Worm (Caenorhabditis elegans) whole organism, L1 larva: ENCODE measurements around the gene cah-4.

ENCODE experiments used
- C16A3.4 ChIP-seq: fragments of 150-350 bp; optimal IDR thresholded peaks from 2 replicates; lab custom pipeline; 2014; ENCODE audit warnings: missing biosample characterization, missing genetic modification characterization
- C34B4.2 ChIP-seq: sonication (generic microtip); optimal IDR thresholded peaks from 2 replicates; lab custom pipeline; 2017; ENCODE audit warnings: mild to moderate bottlenecking, missing genetic modification characterization, missing compliant biosample characterization
- aly-2 ChIP-seq: fragments of 150-350 bp; optimal IDR thresholded peaks from 2 replicates; lab custom pipeline; 2014; ENCODE audit warnings: missing biosample characterization, missing genetic modification characterization
- ama-1 ChIP-seq: fragments of 150-350 bp; optimal IDR thresholded peaks from 2 replicates; lab custom pipeline; 2014
- blmp-1 ChIP-seq: fragments of 150-350 bp; optimal IDR thresholded peaks from 2 replicates; lab custom pipeline; 2014; ENCODE audit warnings: missing biosample characterization, missing genetic modification characterization
- ceh-82 ChIP-seq, 3 experiments: fragments of 150-350 bp in 1 of 3; sonication (generic microtip) in 2 of 3; optimal IDR thresholded peaks; 2 replicates each; lab custom pipeline; 2014 to 2017; ENCODE audit warnings: missing biosample characterization in 3 of 3, missing genetic modification characterization in 3 of 3
- ceh-88 ChIP-seq: fragments of 200-800 bp; sonication (Bioruptor generic); IDR thresholded peaks from 2 replicates; pipeline ENCODE4 v1.3.6; 2022; ENCODE audit warnings: missing genetic modification characterization, missing compliant biosample characterization
- ceh-90 ChIP-seq: sonication (generic microtip); optimal IDR thresholded peaks from 2 replicates; lab custom pipeline; 2016; ENCODE audit warnings: missing genetic modification characterization, missing compliant biosample characterization
- ces-1 ChIP-seq: fragments of 150-350 bp; optimal IDR thresholded peaks from 2 replicates; lab custom pipeline; 2014; ENCODE audit warnings: missing biosample characterization, missing genetic modification reagents, missing genetic modification characterization
- efl-1 ChIP-seq, 4 experiments: fragments of 150-350 bp; optimal IDR thresholded peaks in 3 of 4; peaks in 1 of 4; 1 replicate in 1 of 4; 2 replicates in 3 of 4; lab custom pipeline; 2014; ENCODE audit warnings: missing biosample characterization in 2 of 4, missing genetic modification characterization in 2 of 4, missing genetic modification reagents in 2 of 4
- elt-2 ChIP-seq: sonication (generic microtip); optimal IDR thresholded peaks from 2 replicates; lab custom pipeline; 2016; ENCODE audit warnings: missing genetic modification characterization, mild to moderate bottlenecking, inconsistent platforms, missing compliant biosample characterization, missing genetic modification reagents
- elt-3 ChIP-seq, 6 experiments: fragments of 150-350 bp in 1 of 6; sonication (generic microtip); optimal IDR thresholded peaks; 2 replicates each; lab custom pipeline; 2017 to 2018; ENCODE audit warnings: missing biosample characterization in 6 of 6, missing genetic modification characterization in 6 of 6, inconsistent platforms in 1 of 6
- ets-5 ChIP-seq: fragments of 200-800 bp; sonication (Bioruptor generic); IDR thresholded peaks from 2 replicates; pipeline ENCODE4 v1.3.6; 2022; ENCODE audit warnings: missing genetic modification characterization, missing compliant biosample characterization
- fkh-10 ChIP-seq: sonication (generic microtip); optimal IDR thresholded peaks from 2 replicates; lab custom pipeline; 2017; ENCODE audit warnings: missing biosample characterization, missing genetic modification reagents, missing genetic modification characterization
- fkh-4 ChIP-seq: sonication (generic microtip); optimal IDR thresholded peaks from 2 replicates; lab custom pipeline; 2016; ENCODE audit warnings: missing compliant biosample characterization, missing genetic modification characterization, borderline replicate concordance
- grh-1 ChIP-seq: fragments of 200-800 bp; sonication (Bioruptor generic); IDR thresholded peaks from 2 replicates; pipeline ENCODE4 v1.3.6; 2022; ENCODE audit warnings: missing genetic modification reagents, missing genetic modification characterization, missing compliant biosample characterization
- hpl-2 ChIP-seq: fragments of 150-350 bp; optimal IDR thresholded peaks from 2 replicates; lab custom pipeline; 2014; ENCODE audit warnings: missing biosample characterization, missing genetic modification reagents, missing genetic modification characterization
- isw-1 ChIP-seq: fragments of 200-800 bp; sonication (Bioruptor generic); IDR thresholded peaks from 2 replicates; pipeline ENCODE4 v1.3.6; 2022; ENCODE audit warnings: missing genetic modification characterization, missing compliant biosample characterization
- jun-1 ChIP-seq: fragments of 150-350 bp; optimal IDR thresholded peaks from 2 replicates; lab custom pipeline; 2014; ENCODE audit warnings: missing biosample characterization, missing genetic modification reagents, missing genetic modification characterization
- lin-14 ChIP-seq: fragments of 200-800 bp; sonication (Bioruptor generic); optimal IDR thresholded peaks from 2 replicates; lab custom pipeline; 2018; ENCODE audit warnings: mild to moderate bottlenecking, missing genetic modification characterization, moderate library complexity, missing compliant biosample characterization
- lir-3 ChIP-seq: sonication (generic microtip); optimal IDR thresholded peaks from 2 replicates; lab custom pipeline; 2016; ENCODE audit warnings: mild to moderate bottlenecking, missing genetic modification characterization, moderate library complexity, missing compliant biosample characterization; ENCODE audit not compliant: poor library complexity
- lsy-2 ChIP-seq, 2 experiments: fragments of 150-350 bp; optimal IDR thresholded peaks; 2 replicates each; lab custom pipeline; 2014; ENCODE audit warnings: missing biosample characterization in 2 of 2, missing genetic modification characterization in 2 of 2
- mab-9 ChIP-seq: fragments of 200-800 bp; sonication (Bioruptor generic); IDR thresholded peaks from 2 replicates; pipeline ENCODE4 v1.3.6; 2022; ENCODE audit warnings: missing genetic modification reagents, missing genetic modification characterization, missing compliant biosample characterization
- mdl-1 ChIP-seq, 2 experiments: fragments of 150-350 bp; optimal IDR thresholded peaks; 2 replicates each; lab custom pipeline; 2014 to 2017; ENCODE audit warnings: missing biosample characterization in 2 of 2, missing genetic modification characterization in 2 of 2, inconsistent platforms in 1 of 2
- mef-2 ChIP-seq: fragments of 150-350 bp; optimal IDR thresholded peaks from 2 replicates; lab custom pipeline; 2014; ENCODE audit warnings: missing biosample characterization, missing genetic modification characterization
- mep-1 ChIP-seq: fragments of 150-350 bp; optimal IDR thresholded peaks from 2 replicates; lab custom pipeline; 2014; ENCODE audit warnings: missing biosample characterization, missing genetic modification characterization
- nhr-11 ChIP-seq: fragments of 150-350 bp; optimal IDR thresholded peaks from 2 replicates; lab custom pipeline; 2014; ENCODE audit warnings: missing biosample characterization, missing genetic modification characterization
- nhr-12 ChIP-seq: sonication (generic microtip); optimal IDR thresholded peaks from 2 replicates; lab custom pipeline; 2017; ENCODE audit warnings: missing biosample characterization, missing genetic modification characterization
- nhr-20 ChIP-seq: sonication (generic microtip); optimal IDR thresholded peaks from 2 replicates; lab custom pipeline; 2016; ENCODE audit warnings: mild to moderate bottlenecking, missing genetic modification characterization, missing compliant biosample characterization
- nhr-28 ChIP-seq: fragments of 150-350 bp; optimal IDR thresholded peaks from 2 replicates; lab custom pipeline; 2014; ENCODE audit warnings: missing biosample characterization, missing genetic modification characterization
- nhr-71 ChIP-seq: sonication (generic microtip); optimal IDR thresholded peaks from 2 replicates; lab custom pipeline; 2016; ENCODE audit warnings: mild to moderate bottlenecking, missing genetic modification characterization, moderate library complexity, missing compliant biosample characterization
- nhr-76 ChIP-seq: sonication (generic microtip); optimal IDR thresholded peaks from 2 replicates; lab custom pipeline; 2017; ENCODE audit warnings: missing biosample characterization, missing genetic modification characterization
- nhr-77 ChIP-seq: fragments of 150-350 bp; optimal IDR thresholded peaks from 2 replicates; lab custom pipeline; 2014; ENCODE audit warnings: missing biosample characterization, missing genetic modification characterization
- nhr-85 ChIP-seq: sonication (generic microtip); peaks from one replicate; lab custom pipeline; 2016; ENCODE audit warnings: missing genetic modification characterization, inconsistent platforms, missing compliant biosample characterization
- rnt-1 ChIP-seq: sonication (generic microtip); optimal IDR thresholded peaks from 2 replicates; lab custom pipeline; 2016; ENCODE audit warnings: mild to moderate bottlenecking, missing genetic modification characterization, moderate library complexity, missing compliant biosample characterization
- skn-1 ChIP-seq: fragments of 150-350 bp; optimal IDR thresholded peaks from 2 replicates; lab custom pipeline; 2014; ENCODE audit warnings: missing biosample characterization, missing genetic modification characterization
- snpc-4 ChIP-seq: fragments of 150-350 bp; optimal IDR thresholded peaks from 2 replicates; lab custom pipeline; 2014; ENCODE audit warnings: missing biosample characterization, missing genetic modification characterization
- snu-23 ChIP-seq: sonication (generic microtip); optimal IDR thresholded peaks from 2 replicates; lab custom pipeline; 2016; ENCODE audit warnings: missing genetic modification characterization, missing compliant biosample characterization
- sox-4 ChIP-seq: sonication (generic microtip); optimal IDR thresholded peaks from 2 replicates; lab custom pipeline; 2016; ENCODE audit warnings: missing genetic modification characterization, missing compliant biosample characterization
- sptf-1 ChIP-seq: fragments of 150-350 bp; optimal IDR thresholded peaks from 2 replicates; lab custom pipeline; 2014; ENCODE audit warnings: missing biosample characterization, missing genetic modification characterization
- tbx-2 ChIP-seq: sonication (generic microtip); optimal IDR thresholded peaks from 2 replicates; lab custom pipeline; 2016; ENCODE audit warnings: missing genetic modification characterization, missing compliant biosample characterization
- tlp-1 ChIP-seq: fragments of 150-350 bp; optimal IDR thresholded peaks from 2 replicates; lab custom pipeline; 2014; ENCODE audit warnings: missing biosample characterization, missing genetic modification characterization
- unc-62 ChIP-seq: fragments of 150-350 bp; optimal IDR thresholded peaks from 2 replicates; lab custom pipeline; 2014; ENCODE audit warnings: missing biosample characterization, missing genetic modification reagents, missing genetic modification characterization
- unc-98 ChIP-seq: fragments of 200-800 bp; sonication (Bioruptor generic); IDR thresholded peaks from 2 replicates; pipeline ENCODE4 v1.3.6; 2022; ENCODE audit warnings: missing genetic modification characterization, missing compliant biosample characterization
- vab-15 ChIP-seq: sonication (generic microtip); optimal IDR thresholded peaks from 2 replicates; lab custom pipeline; 2017; ENCODE audit warnings: missing genotype, mild to moderate bottlenecking, missing genetic modification characterization, missing compliant biosample characterization
- zip-4 ChIP-seq: fragments of 200-800 bp; sonication (Bioruptor generic); optimal IDR thresholded peaks from 2 replicates; lab custom pipeline; 2018; ENCODE audit warnings: mild to moderate bottlenecking, missing genetic modification characterization, moderate library complexity, missing compliant biosample characterization

Gene cah-4

ce11 chrX:13526219-13527218 lies 15.9 kb upstream of the cah-4 start:
- no peak for TF ChIP-seq snpc-4 (tag; lab: Kevin White, UChicago)
- TF ChIP-seq ces-1 (GFP tag; lab: Kevin White, UChicago) = no peak
- peak; percentile 19 for TF ChIP-seq rnt-1 (tag; lab: Kevin White, UChicago)
- no peak for TF ChIP-seq isw-1 (GFP tag; lab: Robert Waterston, UW)
- TF ChIP-seq C16A3.4 (tag; lab: Kevin White, UChicago) = peak; percentile 13
- TF ChIP-seq lir-3 (tag; lab: Kevin White, UChicago) = no peak
- no peak for TF ChIP-seq tlp-1 (tag; lab: Kevin White, UChicago)
- TF ChIP-seq nhr-20 (tag; lab: Kevin White, UChicago) = peak; percentile 23
- peak; percentile 22 for TF ChIP-seq jun-1 (tag; lab: Kevin White, UChicago)
- peak in 1 of 2 experiments; percentile 47 for TF ChIP-seq lsy-2 (tag; optimal IDR thresholded peaks at IDR 0.05; lab: Kevin White, UChicago)
- TF ChIP-seq nhr-85 (tag; lab: Kevin White, UChicago) = peak; percentile 62
- TF ChIP-seq lin-14 (GFP tag; lab: Kevin White, UChicago) = peak; percentile 57
- peak; percentile 25 for TF ChIP-seq snu-23 (GFP tag; lab: Kevin White, UChicago)
- peak in 1 of 6 experiments; percentile 54 for TF ChIP-seq elt-3 (tag; optimal IDR thresholded peaks at IDR 0.05; lab: Kevin White, UChicago)
- peak; percentile 27 for TF ChIP-seq nhr-71 (tag; lab: Kevin White, UChicago)
- TF ChIP-seq blmp-1 = peak; percentile 89

ce11 chrX:13527347-13528092 lies 14.9 kb upstream of the cah-4 start, which contains the start of gene pab-2:
TSS of gene pab-2 (minus strand) at chrX:13527415.
- peak; percentile 38 for TF ChIP-seq skn-1 (tag; lab: Kevin White, UChicago)
- peak; percentile 43; the same call in 1 of the 2 replicates for TF ChIP-seq grh-1 (GFP tag; lab: Robert Waterston, UW)
- peak; percentile 94 for TF ChIP-seq nhr-85 (tag; lab: Kevin White, UChicago)
- TF ChIP-seq nhr-11 = no peak
- TF ChIP-seq elt-2 (tag; lab: Kevin White, UChicago) = peak; percentile 88
- TF ChIP-seq unc-62 = no peak
- TF ChIP-seq mep-1 = peak; percentile 69
- TF ChIP-seq zip-4 (GFP tag; lab: Kevin White, UChicago) = no peak
- TF ChIP-seq nhr-28 (tag; lab: Kevin White, UChicago) = no peak
- peak in 1 of 2 experiments; percentile 85 for TF ChIP-seq mdl-1 (tag; optimal IDR thresholded peaks at IDR 0.05; lab: Kevin White, UChicago)
- TF ChIP-seq sox-4 (tag; lab: Kevin White, UChicago) = peak; percentile 11
- TF ChIP-seq nhr-12 (tag; lab: Kevin White, UChicago) = no peak
- peak; percentile 94 for TF ChIP-seq lin-14 (GFP tag; lab: Kevin White, UChicago)
- no peak for TF ChIP-seq ces-1 (GFP tag; lab: Kevin White, UChicago)
- TF ChIP-seq fkh-10 (GFP tag; lab: Kevin White, UChicago) = no peak
- peak; percentile 71 for TF ChIP-seq tbx-2 (tag; lab: Kevin White, UChicago)
- no peak for TF ChIP-seq snpc-4 (tag; lab: Kevin White, UChicago)
- no peak for TF ChIP-seq fkh-4 (tag; lab: Kevin White, UChicago)
- no peak for TF ChIP-seq unc-98
- no peak for TF ChIP-seq hpl-2 (GFP tag; lab: Kevin White, UChicago)
- peak; percentile 56 for TF ChIP-seq C16A3.4 (tag; lab: Kevin White, UChicago)
- no peak for TF ChIP-seq C34B4.2 (tag; lab: Kevin White, UChicago)
- no peak for TF ChIP-seq ceh-90
- no peak for TF ChIP-seq ama-1 (lab: Kevin White, UChicago)
- TF ChIP-seq lsy-2 (tag; optimal IDR thresholded peaks at IDR 0.05; lab: Kevin White, UChicago) = peak; percentile 29 to 59
- peak; percentile 72 for TF ChIP-seq nhr-77 (tag; lab: Kevin White, UChicago)
- TF ChIP-seq mab-9 (GFP tag; lab: Robert Waterston, UW) = 0 out of 2 replicates have a peak, but pooled peaks have one; percentile 35
- no peak for TF ChIP-seq vab-15 (tag; lab: Kevin White, UChicago)
- TF ChIP-seq sptf-1 (tag; lab: Kevin White, UChicago) = no peak
- no peak for TF ChIP-seq ceh-88 (GFP tag; lab: Robert Waterston, UW)
- no peak for TF ChIP-seq mef-2 (tag; lab: Kevin White, UChicago)
- no peak for TF ChIP-seq nhr-76 (tag; lab: Kevin White, UChicago)
- TF ChIP-seq efl-1 (optimal IDR thresholded peaks at IDR 0.05; lab: Kevin White, UChicago) = peak; percentile 36 to 48
- peak in 1 of 2 experiments; percentile 90 for TF ChIP-seq efl-1 (GFP tag; optimal IDR thresholded peaks at IDR 0.05 in 1 of 2; lab: Kevin White, UChicago)
- peak; percentile 15 to 86 (median 76) for TF ChIP-seq ceh-82 (tag; optimal IDR thresholded peaks at IDR 0.05; lab: Kevin White, UChicago)
- TF ChIP-seq jun-1 (tag; lab: Kevin White, UChicago) = peak; percentile 82
- no peak for TF ChIP-seq ets-5 (GFP tag; lab: Robert Waterston, UW)
- no peak for TF ChIP-seq aly-2
